Fruit fly (Drosophila melanogaster): ENCODE results near the gene CG1578.

CG1578 gene

dm6 chrX:11788187-11788870 lies 28.0 kb downstream of the CG1578 start (continued):
- TF ChIP-seq ash1 (GFP tag; optimal IDR thresholded peaks at IDR 0.05) = no peak
- peak; percentile 68 for TF ChIP-seq Antp (GFP tag; optimal IDR thresholded peaks at IDR 0.05)
- peak; percentile 74; the same call in 2 of the 3 replicates for TF ChIP-seq CG34422 (GFP tag; IDR thresholded peaks at IDR 0.05)
- no peak for TF ChIP-seq p53 (GFP tag; optimal IDR thresholded peaks at IDR 0.05)
- TF ChIP-seq CG43689 (GFP tag; IDR thresholded peaks at IDR 0.05) = peak; percentile 9; the same call in 1 of the 2 replicates
- TF ChIP-seq CG1647 (GFP tag; optimal IDR thresholded peaks at IDR 0.05) = peak; percentile 57
- TF ChIP-seq CG12659 (GFP tag; optimal IDR thresholded peaks at IDR 0.05) = peak; percentile 67
- TF ChIP-seq CG14050 (GFP tag; IDR thresholded peaks at IDR 0.05) = peak; percentile 66
- peak; percentile 16 for TF ChIP-seq ERR (GFP tag; optimal IDR thresholded peaks at IDR 0.05)
- TF ChIP-seq CG8290 (GFP tag; optimal IDR thresholded peaks at IDR 0.05) = no peak
- TF ChIP-seq CG8290 (tag; optimal IDR thresholded peaks at IDR 0.05) = peak in 1 of 2 experiments; percentile 55
- TF ChIP-seq CG9727 (GFP tag; optimal IDR thresholded peaks at IDR 0.05) = peak; percentile 65
- peak; percentile 59; the same call in 1 of the 3 replicates for TF ChIP-seq sr (GFP tag; IDR thresholded peaks at IDR 0.05)
- peak; percentile 68 for TF ChIP-seq CG7556 (GFP tag; optimal IDR thresholded peaks at IDR 0.05)
- TF ChIP-seq CG31224 (GFP tag; IDR thresholded peaks at IDR 0.05) = 0 out of 2 replicates have a peak, but pooled peaks have one; percentile 14
- no peak for TF ChIP-seq jigr1 (GFP tag; IDR thresholded peaks at IDR 0.05)
- peak; percentile 61 for TF ChIP-seq CG12155 (GFP tag; optimal IDR thresholded peaks at IDR 0.05)
- TF ChIP-seq Ets97D (GFP tag; optimal IDR thresholded peaks at IDR 0.05) = peak; percentile 32
- TF ChIP-seq Neu2 (GFP tag; optimal IDR thresholded peaks at IDR 0.05; ENCODE audit: borderline replicate concordance) = no peak
- TF ChIP-seq crc (GFP tag; optimal IDR thresholded peaks at IDR 0.05) = no peak
- peak; percentile 60 for TF ChIP-seq CG12769 (tag; optimal IDR thresholded peaks at IDR 0.05)
- TF ChIP-seq CG16779 (GFP tag; IDR thresholded peaks at IDR 0.05) = no peak
- peak; percentile 58 for TF ChIP-seq D19A (tag; optimal IDR thresholded peaks at IDR 0.05)
- peak; percentile 71 for TF ChIP-seq Ssrp (tag; optimal IDR thresholded peaks at IDR 0.05)
- no peak for TF ChIP-seq Tbp (GFP tag; optimal IDR thresholded peaks at IDR 0.05)
- TF ChIP-seq CG3838 (GFP tag; optimal IDR thresholded peaks at IDR 0.05) = peak; percentile 31
- peak; percentile 5 for TF ChIP-seq Mes4 (GFP tag; optimal IDR thresholded peaks at IDR 0.05)
- TF ChIP-seq CG8944 (GFP tag; optimal IDR thresholded peaks at IDR 0.05) = peak; percentile 28
- peak; percentile 10 for TF ChIP-seq CG10274 (GFP tag; optimal IDR thresholded peaks at IDR 0.05)
- peak; percentile 53 for TF ChIP-seq caup (GFP tag; optimal IDR thresholded peaks at IDR 0.05; ENCODE audit: severe bottlenecking)
- peak; percentile 18 for TF ChIP-seq corto (GFP tag; optimal IDR thresholded peaks at IDR 0.05)
- TF ChIP-seq pita (GFP tag; optimal IDR thresholded peaks at IDR 0.05) = no peak
- peak; percentile 57 for TF ChIP-seq mam (GFP tag; optimal IDR thresholded peaks at IDR 0.05)
- TF ChIP-seq grau (tag; optimal IDR thresholded peaks at IDR 0.05) = peak; percentile 78
- peak; percentile 65 for TF ChIP-seq pnt (GFP tag; optimal IDR thresholded peaks at IDR 0.05)
- TF ChIP-seq NfI (GFP tag; optimal IDR thresholded peaks at IDR 0.05) = peak; percentile 56
- TF ChIP-seq gsb (GFP tag; IDR thresholded peaks at IDR 0.05) = peak; percentile 65
- TF ChIP-seq Vsx1 (GFP tag; optimal IDR thresholded peaks at IDR 0.05) = peak; percentile 28
- no peak for TF ChIP-seq CG9797 (GFP tag; optimal IDR thresholded peaks at IDR 0.05)
- no peak for TF ChIP-seq HLHmδ (GFP tag; optimal IDR thresholded peaks at IDR 0.05)
- peak; percentile 92 for TF ChIP-seq ci (GFP tag; IDR thresholded peaks at IDR 0.05)
- peak; percentile 26 for TF ChIP-seq en (GFP tag; optimal IDR thresholded peaks at IDR 0.05)
- TF ChIP-seq Dad (GFP tag; optimal IDR thresholded peaks at IDR 0.05) = peak; percentile 42
- TF ChIP-seq lov (optimal IDR thresholded peaks at IDR 0.05) = no peak
- no peak for TF ChIP-seq lov (GFP tag; IDR thresholded peaks at IDR 0.05)
- TF ChIP-seq Poxn (GFP tag; IDR thresholded peaks at IDR 0.05) = no peak
- TF ChIP-seq h (optimal IDR thresholded peaks at IDR 0.05) = no peak
- no peak for TF ChIP-seq CG15073 (GFP tag; optimal IDR thresholded peaks at IDR 0.05)
- TF ChIP-seq Rx (GFP tag; IDR thresholded peaks at IDR 0.05) = peak; percentile 73
- peak; percentile 81 for TF ChIP-seq Xbp1 (GFP tag; optimal IDR thresholded peaks at IDR 0.05)
- TF ChIP-seq CG14441 (GFP tag; IDR thresholded peaks at IDR 0.05) = peak; percentile 73

Measured in whole organism, embryonic.